Worm (Caenorhabditis elegans): Measurements from ENCODE around the gene T28C6.7.

The T28C6.7 gene

ce11 chrIV:8873847-8874246 lies 46.2 kb downstream of the T28C6.7 start, which contains the start of gene hdl-2:
Gene hdl-2 (plus strand): TSS chrIV:8874147.
- TF ChIP-seq lin-39 (tag; optimal IDR thresholded peaks at IDR 0.05) (no peak), elt-2 (tag; optimal IDR thresholded peaks at IDR 0.05) (no peak), ceh-16 (tag; optimal IDR thresholded peaks at IDR 0.05) (no peak), hmg-11 (tag; optimal IDR thresholded peaks at IDR 0.05) (no peak), mdl-1 (tag; optimal IDR thresholded peaks at IDR 0.05) (no peak), egl-5 (tag; optimal IDR thresholded peaks at IDR 0.05) (no peak), mml-1 (tag; optimal IDR thresholded peaks at IDR 0.05) (no peak), pha-4 (tag; optimal IDR thresholded peaks at IDR 0.05) (no peak), pqm-1 (tag; optimal IDR thresholded peaks at IDR 0.05) (no peak), nhr-12 (tag; optimal IDR thresholded peaks at IDR 0.05) (no peak), skn-1 (tag; optimal IDR thresholded peaks at IDR 0.05) (no peak)

ce11 chrIV:8879810-8880209 lies 52.2 kb downstream of the T28C6.7 start, which contains the start of gene npax-4:
Gene npax-4 (minus strand): TSS chrIV:8879910.
- TF ChIP-seq fos-1 (tag; optimal IDR thresholded peaks at IDR 0.05) (no peak), mml-1 (tag; optimal IDR thresholded peaks at IDR 0.05) (no peak), nhr-67 (tag; optimal IDR thresholded peaks at IDR 0.05) (no peak), nfya-1 (tag; optimal IDR thresholded peaks at IDR 0.05; ENCODE audit: insufficient read depth) (no peak), R02D3.7 (tag; optimal IDR thresholded peaks at IDR 0.05) (no peak), fkh-10 (GFP tag; optimal IDR thresholded peaks at IDR 0.05) (no peak), lsy-12 (tag; optimal IDR thresholded peaks at IDR 0.05) (no peak), unc-39 (tag; optimal IDR thresholded peaks at IDR 0.05) (no peak), pha-4 (tag; optimal IDR thresholded peaks at IDR 0.05) (no peak), mdl-1 (tag; optimal IDR thresholded peaks at IDR 0.05) (no peak), lin-39 (tag; optimal IDR thresholded peaks at IDR 0.05) (no peak), nhr-11 (tag; optimal IDR thresholded peaks at IDR 0.05) (no peak), elt-3 (tag; optimal IDR thresholded peaks at IDR 0.05) (no peak), nhr-43 (tag; optimal IDR thresholded peaks at IDR 0.05; ENCODE audit: poor library complexity, severe bottlenecking) (no peak), sea-2 (GFP tag; optimal IDR thresholded peaks at IDR 0.05) (no peak)

- TF ChIP-seq nhr-25 (tag; optimal IDR thresholded peaks at IDR 0.05): no peak
- TF ChIP-seq ceh-16 (tag; optimal IDR thresholded peaks at IDR 0.05): no peak
These were observed 53.6 kb downstream of the T28C6.7 start, which contains the start of gene C09G9.8 for ce11 chrIV:8881181-8881580. Gene C09G9.8 (plus strand): TSS chrIV:8881481.

- no peak for TF ChIP-seq unc-39 (tag; optimal IDR thresholded peaks at IDR 0.05)
These were observed 58.6 kb downstream of the T28C6.7 start, which contains the start of gene C09G9.5 for ce11 chrIV:8886228-8886627. Gene C09G9.5 (plus strand): TSS chrIV:8886528.

- TF ChIP-seq fkh-10 (GFP tag; optimal IDR thresholded peaks at IDR 0.05) (no peak), ceh-9 (tag; optimal IDR thresholded peaks at IDR 0.05) (no peak), egl-5 (tag; optimal IDR thresholded peaks at IDR 0.05) (no peak), sea-2 (GFP tag; optimal IDR thresholded peaks at IDR 0.05) (no peak), ceh-82 (tag; optimal IDR thresholded peaks at IDR 0.05) (no peak), mdl-1 (tag; optimal IDR thresholded peaks at IDR 0.05) (no peak), hmg-11 (tag; optimal IDR thresholded peaks at IDR 0.05) (no peak), jun-1 (tag; optimal IDR thresholded peaks at IDR 0.05) (no peak), egl-27 (tag; optimal IDR thresholded peaks at IDR 0.05) (no peak), aly-2 (tag; optimal IDR thresholded peaks at IDR 0.05) (no peak), fos-1 (tag; optimal IDR thresholded peaks at IDR 0.05) (no peak), pha-4 (tag; optimal IDR thresholded peaks at IDR 0.05) (no peak), R02D3.7 (tag; optimal IDR thresholded peaks at IDR 0.05) (no peak), nhr-28 (tag; optimal IDR thresholded peaks at IDR 0.05) (no peak), nhr-11 (tag; optimal IDR thresholded peaks at IDR 0.05) (no peak), ztf-11 (tag; optimal IDR thresholded peaks at IDR 0.05) (no peak), tbx-2 (tag; optimal IDR thresholded peaks at IDR 0.05) (no peak), ZK546.5 (tag; optimal IDR thresholded peaks at IDR 0.05) (no peak), nhr-77 (tag; optimal IDR thresholded peaks at IDR 0.05) (no peak)
These were observed 61.0 kb downstream of the T28C6.7 start, which contains the start of gene oma-1 for ce11 chrIV:8888525-8889026. Gene oma-1 (plus strand): TSS chrIV:8888976.
